Worm (Caenorhabditis elegans) whole organism, L4/young adult: ENCODE measurements around the gene M163.22.

Source experiments
- W03F9.2 ChIP-seq: fragments of 150-350 bp; optimal IDR thresholded peaks from 2 replicates; lab custom pipeline; 2014; ENCODE audit warnings: missing biosample characterization, missing genetic modification characterization
- dao-5 ChIP-seq: sonication (generic microtip); optimal IDR thresholded peaks from 2 replicates; lab custom pipeline; 2016; ENCODE audit warnings: missing genotype, missing genetic modification characterization, moderate library complexity, missing compliant biosample characterization
- him-1 ChIP-seq: sonication (generic microtip); optimal IDR thresholded peaks from 2 replicates; lab custom pipeline; 2016; ENCODE audit warnings: missing genotype, missing genetic modification reagents, missing genetic modification characterization, missing compliant biosample characterization

The M163.22 gene

DNA sequence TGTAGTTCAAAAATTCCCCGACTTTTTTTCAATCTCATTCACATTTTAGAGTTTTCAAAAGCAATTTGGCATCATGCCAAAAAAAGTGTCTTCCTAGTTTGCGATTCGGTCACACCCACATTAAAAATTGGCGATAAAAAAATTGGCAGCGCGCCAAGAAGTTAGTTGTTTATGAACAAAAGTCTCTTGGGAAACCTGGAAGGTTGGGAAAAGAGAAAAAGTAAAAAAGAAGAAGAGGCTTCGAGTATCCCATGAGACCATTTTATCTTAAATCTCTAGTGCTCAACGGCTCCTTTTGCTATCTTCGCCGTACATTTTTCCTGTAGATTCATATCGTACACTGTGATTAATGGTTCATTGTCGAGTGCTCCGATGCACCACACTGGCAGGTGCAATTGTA lies 22.1 kb downstream of the M163.22 start:
- TF ChIP-seq him-1 (tag; lab: Kevin White, UChicago): no peak
- TF ChIP-seq W03F9.2 (tag; lab: Kevin White, UChicago): no peak
- no peak for TF ChIP-seq dao-5 (tag; lab: Kevin White, UChicago)

ce11 chrX:14489945-14490344 lies 24.3 kb downstream of the M163.22 start, which contains the start of gene his-24:
Gene his-24, plus strand, starts transcription at chrX:14490094.
- TF ChIP-seq dao-5 (tag; lab: Kevin White, UChicago) (no peak), W03F9.2 (tag; lab: Kevin White, UChicago) (no peak), him-1 (tag; lab: Kevin White, UChicago) (no peak)

DNA sequence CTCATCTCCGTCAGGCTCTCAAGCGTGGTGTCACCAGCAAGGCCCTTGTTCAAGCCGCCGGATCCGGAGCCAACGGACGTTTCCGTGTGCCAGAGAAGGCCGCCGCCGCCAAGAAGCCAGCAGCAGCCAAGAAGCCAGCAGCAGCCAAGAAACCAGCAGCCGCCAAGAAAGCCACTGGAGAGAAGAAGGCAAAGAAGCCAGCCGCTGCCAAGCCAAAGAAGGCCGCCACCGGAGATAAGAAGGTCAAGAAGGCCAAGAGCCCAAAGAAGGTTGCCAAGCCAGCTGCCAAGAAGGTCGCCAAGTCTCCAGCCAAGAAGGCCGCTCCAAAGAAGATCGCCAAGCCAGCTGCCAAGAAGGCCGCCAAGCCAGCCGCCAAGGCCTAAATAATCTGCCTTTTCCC lies 24.8 kb downstream of the M163.22 start:
- no peak for TF ChIP-seq him-1 (tag; lab: Kevin White, UChicago)
- no peak for TF ChIP-seq W03F9.2 (tag; lab: Kevin White, UChicago)
- no peak for TF ChIP-seq dao-5 (tag; lab: Kevin White, UChicago)

- TF ChIP-seq W03F9.2 (tag; lab: Kevin White, UChicago): no peak
- no peak for TF ChIP-seq dao-5 (tag; lab: Kevin White, UChicago)
- no peak for TF ChIP-seq him-1 (tag; lab: Kevin White, UChicago)
Observed at ce11 chrX:14491103-14491502, 25.4 kb downstream of the M163.22 start.

ce11 chrX:14492441-14492840 lies 26.7 kb downstream of the M163.22 start:
- TF ChIP-seq him-1 (tag; lab: Kevin White, UChicago): no peak
- TF ChIP-seq W03F9.2 (tag; lab: Kevin White, UChicago): no peak
- no peak for TF ChIP-seq dao-5 (tag; lab: Kevin White, UChicago)

- TF ChIP-seq dao-5 (tag; lab: Kevin White, UChicago) (no peak), him-1 (tag; lab: Kevin White, UChicago) (no peak), W03F9.2 (tag; lab: Kevin White, UChicago) (no peak)
Observed at ce11 chrX:14495075-14495474, 29.4 kb downstream of the M163.22 start.

ce11 chrX:14495785-14496184 lies 30.1 kb downstream of the M163.22 start, which contains the start of gene ztf-14:
Gene ztf-14, plus strand, starts transcription at chrX:14496085.
- TF ChIP-seq dao-5 (tag; lab: Kevin White, UChicago): no peak

- no peak for TF ChIP-seq W03F9.2 (tag; lab: Kevin White, UChicago)
- TF ChIP-seq him-1 (tag; lab: Kevin White, UChicago): no peak
- TF ChIP-seq dao-5 (tag; lab: Kevin White, UChicago): no peak
Observed at ce11 chrX:14496545-14496944, 30.9 kb downstream of the M163.22 start.

ce11 chrX:14499830-14500409 lies 34.2 kb downstream of the M163.22 start:
- TF ChIP-seq W03F9.2 (tag; lab: Kevin White, UChicago) (no peak), him-1 (tag; lab: Kevin White, UChicago) (no peak), dao-5 (tag; lab: Kevin White, UChicago) (no peak)

- TF ChIP-seq him-1 (tag; lab: Kevin White, UChicago) (no peak), W03F9.2 (tag; lab: Kevin White, UChicago) (no peak), dao-5 (tag; lab: Kevin White, UChicago) (no peak)
Observed at ce11 chrX:14500422-14501058, 34.8 kb downstream of the M163.22 start.

- TF ChIP-seq him-1 (tag; lab: Kevin White, UChicago) (no peak), dao-5 (tag; lab: Kevin White, UChicago) (no peak), W03F9.2 (tag; lab: Kevin White, UChicago) (peak; percentile 50)
Observed at ce11 chrX:14502116-14502587, 36.5 kb downstream of the M163.22 start.

DNA sequence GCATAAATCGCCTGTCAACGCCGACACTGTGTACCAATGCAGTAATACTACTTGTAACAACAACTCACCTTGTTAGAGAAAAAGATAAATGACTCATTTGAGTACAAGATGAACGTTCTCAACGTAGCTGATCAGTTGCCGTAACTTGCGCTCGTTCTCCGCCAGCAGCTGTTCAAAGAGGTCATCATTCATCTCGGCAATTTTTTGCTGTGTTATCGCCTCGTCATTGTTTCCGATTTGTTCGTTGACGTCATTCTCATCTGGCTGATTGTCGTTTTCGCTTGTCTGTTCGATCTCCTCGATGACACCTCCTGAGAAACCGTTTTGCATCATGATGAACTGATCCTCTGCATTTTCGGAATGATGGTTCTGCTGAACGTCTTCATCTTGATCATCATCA lies 37.6 kb downstream of the M163.22 start:
- TF ChIP-seq W03F9.2 (tag; lab: Kevin White, UChicago): no peak
- no peak for TF ChIP-seq dao-5 (tag; lab: Kevin White, UChicago)

- TF ChIP-seq him-1 (tag; lab: Kevin White, UChicago) (no peak), dao-5 (tag; lab: Kevin White, UChicago) (no peak), W03F9.2 (tag; lab: Kevin White, UChicago) (no peak)
Observed at ce11 chrX:14503800-14504550, 38.3 kb downstream of the M163.22 start, which contains the start of gene M163.1. Gene M163.1, minus strand, starts transcription at chrX:14503824.
